Worm (Caenorhabditis elegans): ENCODE data around the gene T22C8.4.

- TF ChIP-seq tab-1 (GFP tag; IDR thresholded peaks at IDR 0.05) = no peak
- no peak for TF ChIP-seq ztf-23 (GFP tag; IDR thresholded peaks at IDR 0.05)
- TF ChIP-seq ref-1 (GFP tag; conservative IDR thresholded peaks at IDR 0.05) = no peak
- no peak for TF ChIP-seq cog-1 (tag; optimal IDR thresholded peaks at IDR 0.05)
- TF ChIP-seq flt-1 (GFP tag; IDR thresholded peaks at IDR 0.05) = no peak
Measured at ce11 chrII:8600165-8600564, 23.1 kb downstream of the T22C8.4 start, which contains the start of gene pigg-1.
